Worm (Caenorhabditis elegans) whole organism, L1 larva: ENCODE measurements around the gene F14H3.6.

Source experiments
- aha-1 ChIP-seq: fragments of 150-350 bp; optimal IDR thresholded peaks from 2 replicates; lab custom pipeline; 2014; ENCODE audit warnings: missing biosample characterization, missing genetic modification characterization
- ceh-8 ChIP-seq: fragments of 200-800 bp; sonication (Bioruptor generic); optimal IDR thresholded peaks from 2 replicates; lab custom pipeline; 2018; ENCODE audit warnings: mild to moderate bottlenecking, missing genetic modification characterization, moderate library complexity, missing compliant biosample characterization
- grh-1 ChIP-seq: fragments of 200-800 bp; sonication (Bioruptor generic); IDR thresholded peaks from 2 replicates; pipeline ENCODE4 v1.3.6; 2022; ENCODE audit warnings: missing genetic modification reagents, missing genetic modification characterization, missing compliant biosample characterization
- nhr-12 ChIP-seq: sonication (generic microtip); optimal IDR thresholded peaks from 2 replicates; lab custom pipeline; 2017; ENCODE audit warnings: missing biosample characterization, missing genetic modification characterization
- nhr-85 ChIP-seq: sonication (generic microtip); peaks from one replicate; lab custom pipeline; 2016; ENCODE audit warnings: missing genetic modification characterization, inconsistent platforms, missing compliant biosample characterization
- sptf-1 ChIP-seq: fragments of 150-350 bp; optimal IDR thresholded peaks from 2 replicates; lab custom pipeline; 2014; ENCODE audit warnings: missing biosample characterization, missing genetic modification characterization

DNA sequence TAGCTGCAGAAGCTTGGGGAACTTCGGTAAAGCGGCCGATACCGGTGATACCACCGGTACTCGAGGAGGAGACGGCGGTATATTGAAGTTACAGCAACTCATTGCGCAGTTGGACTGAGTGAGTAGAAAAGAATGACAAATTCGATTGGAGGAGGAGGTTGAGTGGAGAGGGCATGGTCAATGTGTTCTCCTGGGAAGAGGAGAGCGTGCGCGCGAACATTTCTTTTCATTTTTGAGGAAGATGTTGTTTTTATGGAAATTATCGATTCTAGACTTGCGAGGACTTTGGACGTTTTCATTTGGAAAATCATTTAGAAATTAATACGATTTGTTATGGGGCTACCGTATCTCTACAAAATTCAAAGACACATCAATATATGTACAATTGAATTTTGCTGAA, 29.5 kb downstream of the F14H3.6 start:
- TF ChIP-seq grh-1 (GFP tag; lab: Robert Waterston, UW), result no peak
- TF ChIP-seq aha-1 (tag; lab: Kevin White, UChicago), result no peak
- TF ChIP-seq nhr-85 (tag; lab: Kevin White, UChicago), result no peak
- TF ChIP-seq sptf-1 (tag; lab: Kevin White, UChicago), result no peak
- TF ChIP-seq nhr-12, result no peak
- no peak for TF ChIP-seq ceh-8 (GFP tag; lab: Kevin White, UChicago)
